Worm (Caenorhabditis elegans): ENCODE results near the gene math-38.

Gene math-38

ce11 chrII:1595137-1595536 is 15.4 kb upstream of the math-38 start, which contains the start of gene clec-20:
Gene clec-20, minus strand, starts transcription at chrII:1595237.
- TF ChIP-seq fos-1 (tag; optimal IDR thresholded peaks at IDR 0.05) = no peak
- TF ChIP-seq madf-9 (GFP tag; conservative IDR thresholded peaks at IDR 0.05) = no peak
- no peak for TF ChIP-seq nhr-25 (tag; optimal IDR thresholded peaks at IDR 0.05; ENCODE audit: borderline replicate concordance, insufficient read depth)
- no peak for TF ChIP-seq nhr-10 (tag; optimal IDR thresholded peaks at IDR 0.05)
- TF ChIP-seq pqm-1 (tag; optimal IDR thresholded peaks at IDR 0.05) = no peak
- no peak for TF ChIP-seq zfp-2 (tag; optimal IDR thresholded peaks at IDR 0.05)
- no peak for TF ChIP-seq daf-12 (tag; optimal IDR thresholded peaks at IDR 0.05)
- no peak for TF ChIP-seq nhr-77 (tag; optimal IDR thresholded peaks at IDR 0.05)
- TF ChIP-seq nhr-111 (GFP tag; optimal IDR thresholded peaks at IDR 0.05) = no peak
- TF ChIP-seq arid-1 (GFP tag; conservative IDR thresholded peaks at IDR 0.05) = no peak
- no peak for TF ChIP-seq ZK546.5 (tag; optimal IDR thresholded peaks at IDR 0.05)
- no peak for TF ChIP-seq nhr-76 (tag; optimal IDR thresholded peaks at IDR 0.05)
- no peak for TF ChIP-seq ceh-28 (tag; optimal IDR thresholded peaks at IDR 0.05)

ce11 chrII:1589845-1590244 is 10.1 kb upstream of the math-38 start, which contains the start of gene T07H3.7:
Gene T07H3.7, minus strand, starts transcription at chrII:1589945.
- TF ChIP-seq mxl-2 (GFP tag; conservative IDR thresholded peaks at IDR 0.05) (no peak), lin-38 (GFP tag; IDR thresholded peaks at IDR 0.05) (no peak), vab-7 (GFP tag; IDR thresholded peaks at IDR 0.05) (no peak), ceh-32 (tag; optimal IDR thresholded peaks at IDR 0.05; ENCODE audit: poor library complexity) (no peak), ceh-44 (GFP tag; IDR thresholded peaks at IDR 0.05) (no peak), nhr-102 (tag; optimal IDR thresholded peaks at IDR 0.05) (no peak), set-16 (GFP tag; IDR thresholded peaks at IDR 0.05) (no peak), nhr-48 (tag; optimal IDR thresholded peaks at IDR 0.05) (no peak), ZK546.5 (tag; optimal IDR thresholded peaks at IDR 0.05) (no peak), unc-130 (GFP tag; optimal IDR thresholded peaks at IDR 0.05) (no peak), daf-19 (GFP tag; conservative IDR thresholded peaks at IDR 0.05) (no peak), lin-15B (tag; optimal IDR thresholded peaks at IDR 0.05) (no peak), dve-1 (tag; optimal IDR thresholded peaks at IDR 0.05; ENCODE audit: insufficient read depth) (no peak), ceh-62 (tag; optimal IDR thresholded peaks at IDR 0.05) (no peak), egl-27 (tag; optimal IDR thresholded peaks at IDR 0.05) (no peak), Y5F2A.4 (GFP tag; optimal IDR thresholded peaks at IDR 0.05) (no peak), duxl-1 (tag; optimal IDR thresholded peaks at IDR 0.05; ENCODE audit: poor library complexity) (no peak), nhr-42 (GFP tag; IDR thresholded peaks at IDR 0.05) (no peak), fkh-10 (GFP tag; optimal IDR thresholded peaks at IDR 0.05) (no peak)

- TF ChIP-seq lin-39 (tag; optimal IDR thresholded peaks at IDR 0.05) = no peak
Measured at ce11 chrII:1586305-1586704, 6.5 kb upstream of the math-38 start, which contains the start of gene T07H3.8. Gene T07H3.8, plus strand, starts transcription at chrII:1586605.

ce11 chrII:1584140-1584539 is 4.4 kb upstream of the math-38 start, which contains the start of gene clec-21:
Gene clec-21, minus strand, starts transcription at chrII:1584240.
- no peak for TF ChIP-seq mdl-1 (tag; optimal IDR thresholded peaks at IDR 0.05)
- TF ChIP-seq Y105C5A.15 (GFP tag; IDR thresholded peaks at IDR 0.05) = no peak
- TF ChIP-seq hlh-11 (tag; optimal IDR thresholded peaks at IDR 0.05) = no peak
- TF ChIP-seq nhr-111 (GFP tag; optimal IDR thresholded peaks at IDR 0.05) = no peak
- no peak for TF ChIP-seq zip-11 (GFP tag; IDR thresholded peaks at IDR 0.05)
- no peak for TF ChIP-seq lin-29 (GFP tag; IDR thresholded peaks at IDR 0.05)
- no peak for TF ChIP-seq snpc-4 (tag; optimal IDR thresholded peaks at IDR 0.05)

Data from whole organism, L4 larva.